Fruit fly (Drosophila melanogaster): ENCODE data around the gene CG17475.

CG17475 gene

DNA sequence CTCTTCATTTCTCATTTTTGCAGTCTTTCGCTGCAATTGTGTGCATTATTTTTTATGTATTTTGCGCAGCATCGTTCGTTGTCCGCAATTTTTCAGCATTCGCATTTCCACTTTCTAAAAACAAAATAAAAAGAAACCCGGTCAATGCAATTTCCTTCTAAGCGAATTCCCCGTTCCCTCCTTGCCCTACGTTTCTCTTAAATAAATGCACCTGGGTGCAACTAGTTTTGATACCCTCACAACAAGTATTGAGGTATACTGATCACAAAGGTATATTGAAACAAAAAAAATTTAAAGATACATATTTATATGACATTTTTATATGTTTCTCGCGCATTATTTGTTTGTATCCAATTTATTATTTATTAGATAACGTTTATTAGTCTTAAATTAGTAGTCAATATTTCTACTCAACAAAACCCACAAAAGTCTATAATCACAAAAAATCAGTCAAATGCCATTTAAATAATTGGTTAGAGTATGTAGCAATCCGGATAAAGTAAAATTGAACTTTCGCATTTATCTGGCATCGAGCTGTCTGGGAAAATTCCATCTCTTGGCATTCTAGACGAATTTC is 48.8 kb downstream of the CG17475 start (continued):
- TF ChIP-seq vri (GFP tag; optimal IDR thresholded peaks at IDR 0.05), result no peak
- TF ChIP-seq dsx (GFP tag; optimal IDR thresholded peaks at IDR 0.05; ENCODE audit: poor library complexity, severe bottlenecking), result peak; percentile 75
- no peak for TF ChIP-seq fkh (GFP tag; optimal IDR thresholded peaks at IDR 0.05)
- TF ChIP-seq CG6854 (GFP tag; optimal IDR thresholded peaks at IDR 0.05), result no peak
- no peak for TF ChIP-seq topi (GFP tag; optimal IDR thresholded peaks at IDR 0.05)
- peak; percentile 92 for TF ChIP-seq CG8119 (GFP tag; IDR thresholded peaks at IDR 0.05)
- TF ChIP-seq CG8632 (GFP tag; optimal IDR thresholded peaks at IDR 0.05), result peak; percentile 64
- TF ChIP-seq dac (GFP tag; optimal IDR thresholded peaks at IDR 0.05), result peak; percentile 49
- peak; percentile 30 for TF ChIP-seq lz (GFP tag; optimal IDR thresholded peaks at IDR 0.05)
- TF ChIP-seq CG34406 (GFP tag; optimal IDR thresholded peaks at IDR 0.05), result peak; percentile 58
- peak; percentile 53 for TF ChIP-seq esn (GFP tag; optimal IDR thresholded peaks at IDR 0.05)
- TF ChIP-seq CG16779 (tag; optimal IDR thresholded peaks at IDR 0.05), result no peak
- TF ChIP-seq CG15336 (GFP tag; IDR thresholded peaks at IDR 0.05), result peak; percentile 92
- peak; percentile 78 for TF ChIP-seq CG11294 (GFP tag; IDR thresholded peaks at IDR 0.05)
- TF ChIP-seq Gug (GFP tag; IDR thresholded peaks at IDR 0.05), result peak; percentile 85
- no peak for TF ChIP-seq Hr39 (GFP tag; optimal IDR thresholded peaks at IDR 0.05)
- peak in 1 of 2 experiments; percentile 92 for TF ChIP-seq salr (GFP tag; optimal IDR thresholded peaks at IDR 0.05)
- no peak for TF ChIP-seq Ets21C (GFP tag; optimal IDR thresholded peaks at IDR 0.05)
- TF ChIP-seq CG11762 (GFP tag; optimal IDR thresholded peaks at IDR 0.05; ENCODE audit: insufficient read depth), result peak; percentile 61
- peak; percentile 23 for TF ChIP-seq CG1621 (tag; optimal IDR thresholded peaks at IDR 0.05)
- TF ChIP-seq spab (GFP tag; optimal IDR thresholded peaks at IDR 0.05), result no peak
- peak; percentile 39 for TF ChIP-seq cyc (GFP tag; optimal IDR thresholded peaks at IDR 0.05)
- TF ChIP-seq Sox14 (GFP tag; optimal IDR thresholded peaks at IDR 0.05), result peak; percentile 54
- peak; percentile 82 for TF ChIP-seq Lpt (GFP tag; optimal IDR thresholded peaks at IDR 0.05)
- no peak for TF ChIP-seq svp (GFP tag)
- no peak for TF ChIP-seq Blimp-1 (GFP tag; optimal IDR thresholded peaks at IDR 0.05)

DNA sequence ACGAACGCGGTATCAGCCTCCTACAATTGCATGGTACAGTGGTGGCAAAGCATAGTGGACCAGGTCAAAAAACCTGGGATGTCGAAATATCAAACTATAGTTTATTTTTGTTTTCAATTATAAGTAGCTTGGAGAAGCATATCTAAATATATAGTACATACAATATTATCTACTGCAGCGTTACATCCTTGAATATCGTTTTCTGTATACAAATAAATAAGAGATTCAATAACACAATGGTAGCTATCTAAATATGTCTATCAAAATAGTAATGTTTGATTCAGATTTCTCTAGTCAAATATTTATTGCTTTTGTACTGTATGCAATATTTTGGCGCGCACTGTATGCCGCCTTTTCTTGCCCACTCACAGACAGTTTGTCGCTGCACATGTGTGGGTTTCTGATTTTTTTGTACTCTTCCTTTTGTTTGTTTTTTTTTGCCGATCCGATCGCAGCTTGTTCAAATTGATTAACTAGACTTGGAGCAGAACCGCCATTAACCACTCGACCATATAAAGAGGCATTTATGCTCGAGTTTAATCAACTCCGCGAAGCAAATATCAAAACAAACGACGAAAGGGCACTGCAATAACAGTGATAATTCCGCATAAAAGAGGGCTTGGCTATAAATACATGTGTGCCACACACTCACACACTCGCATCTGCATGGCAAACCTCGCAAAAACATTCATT is 49.4 kb downstream of the CG17475 start:
- TF ChIP-seq CG32006 (GFP tag; optimal IDR thresholded peaks at IDR 0.05) (peak; percentile 99), acj6 (GFP tag; optimal IDR thresholded peaks at IDR 0.05) (peak; percentile 97), Eip93F (GFP tag; optimal IDR thresholded peaks at IDR 0.05) (peak; percentile 93), lz (GFP tag; optimal IDR thresholded peaks at IDR 0.05) (peak; percentile 97), Gug (GFP tag; IDR thresholded peaks at IDR 0.05) (peak; percentile 94), fd85E (GFP tag; optimal IDR thresholded peaks at IDR 0.05) (peak; percentile 94), CG6808 (GFP tag; optimal IDR thresholded peaks at IDR 0.05) (peak; percentile 98), Smox (GFP tag; optimal IDR thresholded peaks at IDR 0.05) (peak; percentile 97), Sox102F (GFP tag; optimal IDR thresholded peaks at IDR 0.05) (peak; percentile 95), Hr38 (GFP tag; optimal IDR thresholded peaks at IDR 0.05) (peak; percentile 48), esn (GFP tag; optimal IDR thresholded peaks at IDR 0.05) (peak; percentile 98), Ets96B (tag; optimal IDR thresholded peaks at IDR 0.05) (peak; percentile 98), CG6792 (GFP tag; optimal IDR thresholded peaks at IDR 0.05) (peak; percentile 97), CG4318 (GFP tag; optimal IDR thresholded peaks at IDR 0.05) (peak; percentile 95), CG1621 (tag; optimal IDR thresholded peaks at IDR 0.05) (peak; percentile 93), Hr4 (GFP tag; optimal IDR thresholded peaks at IDR 0.05) (peak; percentile 98), svp (GFP tag) (peak; percentile 99), dsx (GFP tag; optimal IDR thresholded peaks at IDR 0.05; ENCODE audit: poor library complexity, severe bottlenecking) (peak; percentile 95), CG11294 (GFP tag; IDR thresholded peaks at IDR 0.05) (peak; percentile 93), Blimp-1 (GFP tag; optimal IDR thresholded peaks at IDR 0.05) (peak; percentile 88), CG6854 (GFP tag; optimal IDR thresholded peaks at IDR 0.05) (peak; percentile 91), CG34406 (GFP tag; optimal IDR thresholded peaks at IDR 0.05) (peak; percentile 98), CG7368 (GFP tag; optimal IDR thresholded peaks at IDR 0.05) (peak; percentile 95), Hr39 (GFP tag; optimal IDR thresholded peaks at IDR 0.05) (peak; percentile 94), vri (GFP tag; optimal IDR thresholded peaks at IDR 0.05) (peak; percentile 88), CG15336 (GFP tag; IDR thresholded peaks at IDR 0.05) (peak; percentile 98), fkh (GFP tag; optimal IDR thresholded peaks at IDR 0.05) (peak; percentile 67), cyc (GFP tag; optimal IDR thresholded peaks at IDR 0.05) (peak; percentile 94), CG9139 (GFP tag; optimal IDR thresholded peaks at IDR 0.05) (peak; percentile 94), CG10631 (GFP tag; optimal IDR thresholded peaks at IDR 0.05) (peak; percentile 97), CG8319 (GFP tag; optimal IDR thresholded peaks at IDR 0.05) (peak; percentile 96), CG6276 (GFP tag; optimal IDR thresholded peaks at IDR 0.05) (peak; percentile 99), net (GFP tag; optimal IDR thresholded peaks at IDR 0.05) (peak; percentile 97), eg (GFP tag; IDR thresholded peaks at IDR 0.05) (peak; percentile 96), CG16779 (tag; optimal IDR thresholded peaks at IDR 0.05) (peak; percentile 97), CG10669 (GFP tag; optimal IDR thresholded peaks at IDR 0.05) (peak; percentile 97)
